Worm (Caenorhabditis elegans) whole organism, L1 larva: Measurements from ENCODE around the gene srw-3.

Experiments
- C04F5.9 ChIP-seq: sonication (generic microtip); optimal IDR thresholded peaks from 2 replicates; lab custom pipeline; 2016; ENCODE audit warnings: missing genetic modification characterization, missing compliant biosample characterization
- C16A3.4 ChIP-seq: fragments of 150-350 bp; optimal IDR thresholded peaks from 2 replicates; lab custom pipeline; 2014; ENCODE audit warnings: missing biosample characterization, missing genetic modification characterization
- C34B4.2 ChIP-seq: sonication (generic microtip); optimal IDR thresholded peaks from 2 replicates; lab custom pipeline; 2017; ENCODE audit warnings: mild to moderate bottlenecking, missing genetic modification characterization, missing compliant biosample characterization
- F16B12.6 ChIP-seq: fragments of 150-350 bp; optimal IDR thresholded peaks from 2 replicates; lab custom pipeline; 2014; ENCODE audit warnings: missing biosample characterization, missing genetic modification characterization
- Y116A8C.19 ChIP-seq: sonication (generic microtip); optimal IDR thresholded peaks from 2 replicates; lab custom pipeline; 2016; ENCODE audit warnings: missing compliant biosample characterization, missing genetic modification characterization, borderline replicate concordance
- aha-1 ChIP-seq: fragments of 150-350 bp; optimal IDR thresholded peaks from 2 replicates; lab custom pipeline; 2014; ENCODE audit warnings: missing biosample characterization, missing genetic modification characterization
- ama-1 ChIP-seq: fragments of 150-350 bp; optimal IDR thresholded peaks from 2 replicates; lab custom pipeline; 2014
- blmp-1 ChIP-seq: fragments of 150-350 bp; optimal IDR thresholded peaks from 2 replicates; lab custom pipeline; 2014; ENCODE audit warnings: missing biosample characterization, missing genetic modification characterization
- ceh-8 ChIP-seq: fragments of 200-800 bp; sonication (Bioruptor generic); optimal IDR thresholded peaks from 2 replicates; lab custom pipeline; 2018; ENCODE audit warnings: mild to moderate bottlenecking, missing genetic modification characterization, moderate library complexity, missing compliant biosample characterization
- ceh-82 ChIP-seq, 3 experiments: fragments of 150-350 bp in 1 of 3; sonication (generic microtip) in 2 of 3; optimal IDR thresholded peaks; 2 replicates each; lab custom pipeline; 2014 to 2017; ENCODE audit warnings: missing biosample characterization in 3 of 3, missing genetic modification characterization in 3 of 3
- ceh-90 ChIP-seq: sonication (generic microtip); optimal IDR thresholded peaks from 2 replicates; lab custom pipeline; 2016; ENCODE audit warnings: missing genetic modification characterization, missing compliant biosample characterization
- ces-1 ChIP-seq: fragments of 150-350 bp; optimal IDR thresholded peaks from 2 replicates; lab custom pipeline; 2014; ENCODE audit warnings: missing biosample characterization, missing genetic modification reagents, missing genetic modification characterization
- efl-1 ChIP-seq, 4 experiments: fragments of 150-350 bp; optimal IDR thresholded peaks in 3 of 4; peaks in 1 of 4; 1 replicate in 1 of 4; 2 replicates in 3 of 4; lab custom pipeline; 2014; ENCODE audit warnings: missing biosample characterization in 2 of 4, missing genetic modification characterization in 2 of 4, missing genetic modification reagents in 2 of 4
- egl-13 ChIP-seq: sonication (generic microtip); optimal IDR thresholded peaks from 2 replicates; lab custom pipeline; 2016; ENCODE audit warnings: missing genotype, missing genetic modification reagents, missing genetic modification characterization, missing compliant biosample characterization
- elt-2 ChIP-seq: sonication (generic microtip); optimal IDR thresholded peaks from 2 replicates; lab custom pipeline; 2016; ENCODE audit warnings: missing genetic modification characterization, mild to moderate bottlenecking, inconsistent platforms, missing compliant biosample characterization, missing genetic modification reagents
- ets-5 ChIP-seq: fragments of 200-800 bp; sonication (Bioruptor generic); IDR thresholded peaks from 2 replicates; pipeline ENCODE4 v1.3.6; 2022; ENCODE audit warnings: missing genetic modification characterization, missing compliant biosample characterization
- fkh-10 ChIP-seq: sonication (generic microtip); optimal IDR thresholded peaks from 2 replicates; lab custom pipeline; 2017; ENCODE audit warnings: missing biosample characterization, missing genetic modification reagents, missing genetic modification characterization
- fkh-4 ChIP-seq: sonication (generic microtip); optimal IDR thresholded peaks from 2 replicates; lab custom pipeline; 2016; ENCODE audit warnings: missing compliant biosample characterization, missing genetic modification characterization, borderline replicate concordance
- fkh-8 ChIP-seq: sonication (generic microtip); optimal IDR thresholded peaks from 2 replicates; lab custom pipeline; 2016; ENCODE audit warnings: mild to moderate bottlenecking, missing genetic modification characterization, missing compliant biosample characterization
- hlh-17 ChIP-seq: fragments of 200-800 bp; sonication (Bioruptor generic); optimal IDR thresholded peaks from 2 replicates; lab custom pipeline; 2018; ENCODE audit warnings: missing genetic modification characterization, mild to moderate bottlenecking, missing compliant biosample characterization, moderate library complexity, borderline replicate concordance
- hlh-4 ChIP-seq: sonication (generic microtip); optimal IDR thresholded peaks from 2 replicates; lab custom pipeline; 2016; ENCODE audit warnings: mild to moderate bottlenecking, missing genetic modification characterization, missing compliant biosample characterization
- hpl-2 ChIP-seq: fragments of 150-350 bp; optimal IDR thresholded peaks from 2 replicates; lab custom pipeline; 2014; ENCODE audit warnings: missing biosample characterization, missing genetic modification reagents, missing genetic modification characterization
- irx-1 ChIP-seq: sonication (generic microtip); optimal IDR thresholded peaks from 2 replicates; lab custom pipeline; 2016; ENCODE audit warnings: missing genetic modification characterization, missing compliant biosample characterization
- isw-1 ChIP-seq: fragments of 200-800 bp; sonication (Bioruptor generic); IDR thresholded peaks from 2 replicates; pipeline ENCODE4 v1.3.6; 2022; ENCODE audit warnings: missing genetic modification characterization, missing compliant biosample characterization
- lin-13 ChIP-seq: fragments of 150-350 bp; optimal IDR thresholded peaks from 2 replicates; lab custom pipeline; 2014; ENCODE audit warnings: missing biosample characterization, missing genetic modification reagents, missing genetic modification characterization
- lin-15B ChIP-seq: fragments of 150-350 bp; sonication (generic microtip); optimal IDR thresholded peaks from 3 replicates; lab custom pipeline; 2014; ENCODE audit warnings: missing biosample characterization, missing genetic modification characterization
- lin-39 ChIP-seq: fragments of 150-350 bp; optimal IDR thresholded peaks from 2 replicates; lab custom pipeline; 2014; ENCODE audit warnings: missing biosample characterization, missing genetic modification reagents, missing genetic modification characterization
- lsy-2 ChIP-seq, 2 experiments: fragments of 150-350 bp; optimal IDR thresholded peaks; 2 replicates each; lab custom pipeline; 2014; ENCODE audit warnings: missing biosample characterization in 2 of 2, missing genetic modification characterization in 2 of 2
- mab-9 ChIP-seq: fragments of 200-800 bp; sonication (Bioruptor generic); IDR thresholded peaks from 2 replicates; pipeline ENCODE4 v1.3.6; 2022; ENCODE audit warnings: missing genetic modification reagents, missing genetic modification characterization, missing compliant biosample characterization
- mdl-1 ChIP-seq, 2 experiments: fragments of 150-350 bp; optimal IDR thresholded peaks; 2 replicates each; lab custom pipeline; 2014 to 2017; ENCODE audit warnings: missing biosample characterization in 2 of 2, missing genetic modification characterization in 2 of 2, inconsistent platforms in 1 of 2
- nhr-20 ChIP-seq: sonication (generic microtip); optimal IDR thresholded peaks from 2 replicates; lab custom pipeline; 2016; ENCODE audit warnings: mild to moderate bottlenecking, missing genetic modification characterization, missing compliant biosample characterization
- nhr-71 ChIP-seq: sonication (generic microtip); optimal IDR thresholded peaks from 2 replicates; lab custom pipeline; 2016; ENCODE audit warnings: mild to moderate bottlenecking, missing genetic modification characterization, moderate library complexity, missing compliant biosample characterization
- nhr-77 ChIP-seq: fragments of 150-350 bp; optimal IDR thresholded peaks from 2 replicates; lab custom pipeline; 2014; ENCODE audit warnings: missing biosample characterization, missing genetic modification characterization
- nhr-84 ChIP-seq: sonication (generic microtip); optimal IDR thresholded peaks from 2 replicates; lab custom pipeline; 2017; ENCODE audit warnings: missing biosample characterization, missing genetic modification characterization
- nhr-85 ChIP-seq: sonication (generic microtip); peaks from one replicate; lab custom pipeline; 2016; ENCODE audit warnings: missing genetic modification characterization, inconsistent platforms, missing compliant biosample characterization
- pag-3 ChIP-seq: sonication (generic microtip); optimal IDR thresholded peaks from 2 replicates; lab custom pipeline; 2017; ENCODE audit warnings: missing genetic modification characterization, mild to moderate bottlenecking, missing compliant biosample characterization, antibody characterized with exemption, borderline replicate concordance; ENCODE audit not compliant: insufficient read depth
- pqm-1 ChIP-seq: sonication (generic microtip); optimal IDR thresholded peaks from 3 replicates; lab custom pipeline; 2017; ENCODE audit warnings: missing biosample characterization, missing genetic modification characterization
- snu-23 ChIP-seq: sonication (generic microtip); optimal IDR thresholded peaks from 2 replicates; lab custom pipeline; 2016; ENCODE audit warnings: missing genetic modification characterization, missing compliant biosample characterization
- sox-4 ChIP-seq: sonication (generic microtip); optimal IDR thresholded peaks from 2 replicates; lab custom pipeline; 2016; ENCODE audit warnings: missing genetic modification characterization, missing compliant biosample characterization
- sptf-1 ChIP-seq: fragments of 150-350 bp; optimal IDR thresholded peaks from 2 replicates; lab custom pipeline; 2014; ENCODE audit warnings: missing biosample characterization, missing genetic modification characterization
- sup-37 ChIP-seq: fragments of 200-800 bp; sonication (Bioruptor generic); optimal IDR thresholded peaks from 2 replicates; lab custom pipeline; 2018; ENCODE audit warnings: mild to moderate bottlenecking, missing genetic modification characterization, missing compliant biosample characterization
- tlp-1 ChIP-seq: fragments of 150-350 bp; optimal IDR thresholded peaks from 2 replicates; lab custom pipeline; 2014; ENCODE audit warnings: missing biosample characterization, missing genetic modification characterization
- unc-130 ChIP-seq: fragments of 150-350 bp; optimal IDR thresholded peaks from 2 replicates; lab custom pipeline; 2017; ENCODE audit warnings: missing biosample characterization, missing genetic modification characterization, inconsistent platforms
- unc-30 ChIP-seq: sonication (generic microtip); optimal IDR thresholded peaks from 2 replicates; lab custom pipeline; 2017; ENCODE audit warnings: missing biosample characterization, missing genetic modification characterization
- unc-62 ChIP-seq: fragments of 150-350 bp; optimal IDR thresholded peaks from 2 replicates; lab custom pipeline; 2014; ENCODE audit warnings: missing biosample characterization, missing genetic modification reagents, missing genetic modification characterization
- unc-86 ChIP-seq: sonication (generic microtip); optimal IDR thresholded peaks from 2 replicates; lab custom pipeline; 2016; ENCODE audit warnings: missing genetic modification characterization, missing compliant biosample characterization
- unc-98 ChIP-seq: fragments of 200-800 bp; sonication (Bioruptor generic); IDR thresholded peaks from 2 replicates; pipeline ENCODE4 v1.3.6; 2022; ENCODE audit warnings: missing genetic modification characterization, missing compliant biosample characterization
- vab-15 ChIP-seq: sonication (generic microtip); optimal IDR thresholded peaks from 2 replicates; lab custom pipeline; 2017; ENCODE audit warnings: missing genotype, mild to moderate bottlenecking, missing genetic modification characterization, missing compliant biosample characterization
- zag-1 ChIP-seq: fragments of 150-350 bp; optimal IDR thresholded peaks from 2 replicates; lab custom pipeline; 2014; ENCODE audit warnings: missing biosample characterization, missing genetic modification characterization

srw-3 gene

DNA sequence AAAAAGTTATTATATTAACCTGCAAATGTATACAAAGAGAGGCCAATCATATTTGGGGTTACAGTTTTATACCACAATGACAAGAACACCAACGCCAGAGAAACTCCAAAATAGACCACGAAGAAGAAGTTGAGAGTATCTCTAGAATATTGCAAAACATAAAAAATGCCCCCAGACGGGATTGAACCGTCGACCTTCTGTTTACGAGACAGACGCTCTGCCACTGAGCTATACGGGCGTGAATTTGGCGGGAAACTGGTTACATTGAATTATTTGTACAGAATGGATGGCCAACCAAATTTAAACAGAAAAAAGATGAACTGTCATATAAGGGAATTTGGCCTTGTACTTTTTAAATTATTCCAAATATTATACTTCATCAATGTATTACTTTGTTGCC, 25.1 kb downstream of the srw-3 start (continued):
- no peak for TF ChIP-seq lin-39 (tag; lab: Kevin White, UChicago)
- no peak for TF ChIP-seq pqm-1 (tag; lab: Kevin White, UChicago)
- no peak for TF ChIP-seq hlh-17
- no peak for TF ChIP-seq fkh-4 (tag; lab: Kevin White, UChicago)
- TF ChIP-seq unc-130 (tag; lab: Kevin White, UChicago) = peak; percentile 13
- TF ChIP-seq nhr-77 (tag; lab: Kevin White, UChicago) = peak; percentile 42
- TF ChIP-seq nhr-20 = peak; percentile 67
- no peak for TF ChIP-seq F16B12.6 (tag; lab: Kevin White, UChicago)
- peak; percentile 55 for TF ChIP-seq hpl-2 (GFP tag; lab: Kevin White, UChicago)
- no peak for TF ChIP-seq ceh-90
- TF ChIP-seq aha-1 (tag; lab: Kevin White, UChicago) = no peak
- no peak for TF ChIP-seq Y116A8C.19 (tag; lab: Kevin White, UChicago)
- no peak for TF ChIP-seq ceh-8 (GFP tag; lab: Kevin White, UChicago)
- TF ChIP-seq zag-1 (tag; lab: Kevin White, UChicago) = no peak
- TF ChIP-seq irx-1 (tag; lab: Kevin White, UChicago) = peak; percentile 14
- TF ChIP-seq nhr-85 (tag; lab: Kevin White, UChicago) = peak; percentile 69
- TF ChIP-seq fkh-10 (GFP tag; lab: Kevin White, UChicago) = no peak
- peak; percentile 21 for TF ChIP-seq unc-86
- TF ChIP-seq elt-2 = no peak
- TF ChIP-seq blmp-1 (tag; lab: Kevin White, UChicago) = peak; percentile 32
- no peak for TF ChIP-seq unc-98 (GFP tag; lab: Robert Waterston, UW)
- peak; percentile 45 for TF ChIP-seq fkh-8
- TF ChIP-seq ets-5 (GFP tag; lab: Robert Waterston, UW) = no peak
- no peak for TF ChIP-seq vab-15 (tag; lab: Kevin White, UChicago)
- peak in 2 of 3 experiments; percentile 28 to 30 for TF ChIP-seq ceh-82 (tag; optimal IDR thresholded peaks at IDR 0.05; lab: Kevin White, UChicago)
- TF ChIP-seq tlp-1 (tag; lab: Kevin White, UChicago) = no peak
- peak; percentile 79 for TF ChIP-seq snu-23
- peak; percentile 42 for TF ChIP-seq lin-13
- TF ChIP-seq C34B4.2 (tag; lab: Kevin White, UChicago) = no peak
- peak in 1 of 2 experiments; percentile 45 for TF ChIP-seq mdl-1 (tag; optimal IDR thresholded peaks at IDR 0.05; lab: Kevin White, UChicago)
- TF ChIP-seq isw-1 (GFP tag; lab: Robert Waterston, UW) = no peak

DNA sequence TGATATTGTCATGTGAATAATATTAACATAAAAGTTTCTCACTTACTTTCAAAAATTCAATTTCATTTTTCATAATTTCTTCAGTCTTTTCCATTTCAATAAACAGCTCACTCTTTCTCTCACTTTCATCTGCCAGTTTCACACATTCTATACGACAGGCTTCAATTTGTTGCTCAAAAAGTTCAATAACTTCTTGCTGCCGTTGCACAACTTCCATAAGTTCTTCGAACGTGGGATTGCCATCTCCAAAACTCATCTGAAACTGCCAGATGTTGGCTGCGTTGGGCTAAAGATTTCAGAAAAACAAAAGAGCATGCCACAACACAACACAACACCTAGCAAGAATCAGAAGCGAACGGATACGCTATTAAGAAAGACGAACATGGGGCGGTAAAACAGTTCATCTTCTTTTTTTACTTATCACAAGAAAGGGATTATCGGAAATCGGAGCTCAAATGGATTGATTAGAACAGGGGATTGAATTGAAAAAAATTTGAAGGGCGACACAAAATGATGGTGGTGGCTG, 27.9 kb downstream of the srw-3 start:
- TF ChIP-seq C16A3.4 (tag; lab: Kevin White, UChicago) (no peak), egl-13 (tag; lab: Kevin White, UChicago) (no peak), ces-1 (no peak), pag-3 (no peak), sptf-1 (no peak), lsy-2 (tag; optimal IDR thresholded peaks at IDR 0.05; lab: Kevin White, UChicago) (no peak), ama-1 (lab: Kevin White, UChicago) (peak; percentile 52)
- TF ChIP-seq, all 84 proteins: peak for 1

DNA sequence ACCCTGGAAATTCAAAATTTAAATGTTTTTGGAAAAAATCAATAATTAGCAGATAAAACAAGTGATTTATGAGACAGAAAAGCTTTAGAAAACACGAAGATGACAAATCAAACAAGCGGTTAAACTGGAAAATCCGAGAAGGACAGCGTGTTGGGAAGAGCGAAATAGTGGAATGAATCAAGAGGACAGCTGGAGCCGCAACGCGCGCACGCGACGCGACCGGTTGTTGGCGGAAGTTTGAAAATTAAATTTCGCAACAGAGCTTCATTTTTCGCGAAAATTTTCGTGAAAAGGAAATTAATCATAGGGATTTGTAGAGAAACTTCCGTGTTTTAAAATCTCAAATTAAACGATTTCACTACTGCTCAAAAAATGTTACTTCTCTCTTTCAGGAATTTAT, 29.5 kb downstream of the srw-3 start, which contains the start of gene clic-1:
clic-1 (minus strand) TSS at position 3 of the 400 bp plus-strand sequence.
- no peak for TF ChIP-seq C04F5.9
- TF ChIP-seq nhr-77 (tag; lab: Kevin White, UChicago) = no peak
- peak; percentile 78 for TF ChIP-seq nhr-71 (tag; lab: Kevin White, UChicago)
- no peak for TF ChIP-seq aha-1 (tag; lab: Kevin White, UChicago)
- no peak for TF ChIP-seq nhr-84 (tag; lab: Kevin White, UChicago)
- no peak for TF ChIP-seq sup-37 (GFP tag; lab: Kevin White, UChicago)
- no peak for TF ChIP-seq ets-5 (GFP tag; lab: Robert Waterston, UW)
- TF ChIP-seq snu-23 = peak; percentile 74
- no peak for TF ChIP-seq ceh-90
- TF ChIP-seq sox-4 = no peak
- no peak for TF ChIP-seq fkh-4 (tag; lab: Kevin White, UChicago)
- peak; percentile 83 to 96 for TF ChIP-seq efl-1 (optimal IDR thresholded peaks at IDR 0.05; lab: Kevin White, UChicago)
- TF ChIP-seq efl-1 (GFP tag; optimal IDR thresholded peaks at IDR 0.05 in 1 of 2; lab: Kevin White, UChicago) = peak; percentile 96 to 99
- peak; percentile 43 for TF ChIP-seq lin-15B (tag; lab: Kevin White, UChicago)
- TF ChIP-seq unc-30 (tag; lab: Kevin White, UChicago) = no peak
- no peak for TF ChIP-seq mab-9
- peak; percentile 13 for TF ChIP-seq unc-130 (tag; lab: Kevin White, UChicago)
- TF ChIP-seq blmp-1 (tag; lab: Kevin White, UChicago) = peak; percentile 60
- peak; percentile 57 for TF ChIP-seq nhr-20
- no peak for TF ChIP-seq tlp-1 (tag; lab: Kevin White, UChicago)
- TF ChIP-seq ces-1 = no peak
- TF ChIP-seq fkh-8 = peak; percentile 52
- no peak for TF ChIP-seq egl-13 (tag; lab: Kevin White, UChicago)
- no peak for TF ChIP-seq unc-62
- TF ChIP-seq hlh-4 (tag; lab: Kevin White, UChicago) = no peak
